Fruit fly (Drosophila melanogaster) whole organism, adult: ENCODE data around the gene PolA2.
A peak's percentile ranks its signal among the peaks of the same experiment; 100 is the strongest.

Experiments
- CG11617 ChIP-seq: fragments of 200-800 bp; sonication (Bioruptor generic); optimal IDR thresholded peaks from 2 replicates; lab custom pipeline; 2017; ENCODE audit warnings: mild to moderate bottlenecking, missing biosample characterization, missing genetic modification reagents, missing genetic modification characterization
- CG12768 ChIP-seq: fragments of 200-800 bp; sonication (Bioruptor generic); optimal IDR thresholded peaks from 2 replicates; lab custom pipeline; 2017; ENCODE audit warnings: missing biosample characterization, missing genetic modification characterization, mild to moderate bottlenecking, moderate library complexity, missing genetic modification reagents
- CG14711 ChIP-seq: fragments of 200-800 bp; sonication (Bioruptor generic); optimal IDR thresholded peaks from 2 replicates; lab custom pipeline; 2018; ENCODE audit warnings: missing biosample characterization, mild to moderate bottlenecking, missing genetic modification characterization, moderate library complexity
- CG1620 ChIP-seq: fragments of 200-800 bp; sonication (Bioruptor generic); optimal IDR thresholded peaks from 2 replicates; lab custom pipeline; 2016; ENCODE audit warnings: missing biosample characterization, missing genetic modification characterization
- CG33017 ChIP-seq: fragments of 200-800 bp; sonication (Bioruptor generic); optimal IDR thresholded peaks from 2 replicates; lab custom pipeline; 2018; ENCODE audit warnings: missing biosample characterization, mild to moderate bottlenecking, missing genetic modification characterization, moderate library complexity
- CG5204 ChIP-seq: fragments of 200-800 bp; sonication (Bioruptor generic); optimal IDR thresholded peaks from 2 replicates; lab custom pipeline; 2016; ENCODE audit warnings: missing biosample characterization, missing genetic modification characterization
- CG7045 ChIP-seq: fragments of 200-800 bp; sonication (Bioruptor generic); optimal IDR thresholded peaks from 2 replicates; lab custom pipeline; 2017; ENCODE audit warnings: missing biosample characterization, mild to moderate bottlenecking, missing genetic modification characterization
- CG7101 ChIP-seq: fragments of 200-800 bp; sonication (Bioruptor generic); optimal IDR thresholded peaks from 2 replicates; lab custom pipeline; 2018; ENCODE audit warnings: missing biosample characterization, mild to moderate bottlenecking, missing genetic modification characterization, moderate library complexity
- Clk ChIP-seq: fragments of 200-800 bp; sonication (Bioruptor generic); optimal IDR thresholded peaks from 2 replicates; lab custom pipeline; 2017; ENCODE audit warnings: missing biosample characterization, missing genetic modification characterization
- Crg-1 ChIP-seq: fragments of 200-800 bp; sonication (Bioruptor generic); optimal IDR thresholded peaks from 2 replicates; lab custom pipeline; 2016; ENCODE audit warnings: missing biosample characterization, missing genetic modification characterization
- Hr96 ChIP-seq: fragments of 200-800 bp; sonication (Bioruptor generic); optimal IDR thresholded peaks from 2 replicates; lab custom pipeline; 2016; ENCODE audit warnings: missing biosample characterization, missing genetic modification characterization
- Mnt ChIP-seq: fragments of 200-800 bp; sonication (Bioruptor generic); optimal IDR thresholded peaks from 2 replicates; lab custom pipeline; 2016; ENCODE audit warnings: missing biosample characterization, mild to moderate bottlenecking, missing genetic modification characterization
- bab1 ChIP-seq: fragments of 200-800 bp; sonication (Bioruptor generic); optimal IDR thresholded peaks from 3 replicates; lab custom pipeline; 2019; ENCODE audit warnings: missing biosample characterization, mild to moderate bottlenecking, missing genetic modification characterization, moderate library complexity
- cic ChIP-seq: fragments of 200-800 bp; sonication (Bioruptor generic); optimal IDR thresholded peaks from 2 replicates; lab custom pipeline; 2017; ENCODE audit warnings: missing biosample characterization, mild to moderate bottlenecking, missing genetic modification characterization, moderate library complexity
- cnc ChIP-seq, 2 experiments: fragments of >200 bp; optimal IDR thresholded peaks; 2 replicates each; lab custom pipeline; 2017
- kay ChIP-seq: fragments of 200-800 bp; sonication (Bioruptor generic); peaks from one replicate; lab custom pipeline; 2016; ENCODE audit warnings: missing biosample characterization, missing genetic modification characterization, borderline replicate concordance
- ovo ChIP-seq: fragments of 200-800 bp; sonication (Bioruptor generic); optimal IDR thresholded peaks from 2 replicates; lab custom pipeline; 2016; ENCODE audit warnings: missing biosample characterization, missing genetic modification characterization
- pad ChIP-seq: fragments of 200-800 bp; sonication (Bioruptor generic); optimal IDR thresholded peaks from 3 replicates; lab custom pipeline; 2017; ENCODE audit warnings: missing biosample characterization, missing genetic modification characterization, mild to moderate bottlenecking, moderate library complexity, missing genetic modification reagents
- tj ChIP-seq: fragments of 200-800 bp; sonication (Bioruptor generic); optimal IDR thresholded peaks from 3 replicates; lab custom pipeline; 2017; ENCODE audit warnings: missing biosample characterization, mild to moderate bottlenecking, missing genetic modification characterization, moderate library complexity
- toe ChIP-seq: fragments of 200-800 bp; sonication (Bioruptor generic); optimal IDR thresholded peaks from 2 replicates; lab custom pipeline; 2016; ENCODE audit warnings: missing biosample characterization, missing genetic modification characterization

PolA2 gene

DNA sequence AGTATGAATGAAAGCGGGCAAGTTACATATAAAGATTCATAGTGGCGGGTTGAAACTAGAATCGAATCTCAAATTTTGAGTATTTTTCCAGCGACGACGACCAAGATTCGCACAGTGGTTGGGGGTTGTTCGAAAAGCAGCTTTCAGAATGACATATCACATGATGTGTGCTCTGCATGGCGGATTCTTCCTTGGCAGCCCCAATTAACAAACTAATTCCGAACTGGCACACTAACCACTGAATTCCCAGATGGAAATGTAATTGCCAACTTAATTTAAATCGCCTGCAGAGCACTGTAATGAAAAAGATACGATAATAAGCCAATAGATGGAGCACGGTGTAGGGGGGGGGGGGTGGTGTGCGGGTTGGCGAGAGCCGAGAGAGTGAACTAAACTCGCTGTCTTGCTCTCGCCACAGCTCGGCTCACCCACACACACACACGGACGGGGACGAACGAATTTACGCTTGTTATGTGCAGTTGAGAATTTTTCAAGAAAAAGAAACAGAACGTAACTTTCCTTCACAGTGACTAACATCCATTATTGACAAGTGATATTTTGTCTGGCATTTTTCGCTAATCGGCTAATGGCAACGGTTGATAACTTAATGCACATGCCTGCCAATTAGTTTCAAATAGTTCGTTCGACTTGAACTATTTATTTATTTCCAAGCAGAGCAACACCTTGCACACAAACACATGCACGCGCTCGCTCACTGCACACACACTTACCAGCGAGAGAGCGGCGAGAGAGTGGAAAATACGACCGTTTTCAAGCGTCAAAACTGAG, 42.3 kb downstream of the PolA2 start:
- TF ChIP-seq pad (GFP tag; lab: Kevin White, UChicago) (peak; percentile 63), Mnt (GFP tag; lab: Kevin White, UChicago) (peak; percentile 70), CG7045 (GFP tag; lab: Kevin White, UChicago) (peak; percentile 81), Clk (GFP tag; lab: Kevin White, UChicago) (peak; percentile 70), ovo (GFP tag; lab: Kevin White, UChicago) (peak; percentile 19), tj (GFP tag; lab: Kevin White, UChicago) (peak; percentile 52), toe (GFP tag; lab: Kevin White, UChicago) (peak; percentile 58), CG7101 (tag; lab: Kevin White, UChicago) (peak; percentile 90), cnc (optimal IDR thresholded peaks at IDR 0.05; lab: Kevin White, UChicago) (no peak), Hr96 (peak; percentile 87), cic (GFP tag; lab: Kevin White, UChicago) (peak; percentile 96), CG11617 (GFP tag; lab: Kevin White, UChicago) (peak; percentile 74), kay (GFP tag; lab: Kevin White, UChicago) (no peak), CG14711 (tag; lab: Kevin White, UChicago) (peak; percentile 83), CG33017 (tag; lab: Kevin White, UChicago) (peak; percentile 92), Crg-1 (GFP tag; lab: Kevin White, UChicago) (peak; percentile 81), CG5204 (GFP tag; lab: Kevin White, UChicago) (peak; percentile 79), CG12768 (GFP tag; lab: Kevin White, UChicago) (peak; percentile 93), bab1 (GFP tag; lab: Kevin White, UChicago) (peak; percentile 81), CG1620 (GFP tag; lab: Kevin White, UChicago) (peak; percentile 47)

DNA sequence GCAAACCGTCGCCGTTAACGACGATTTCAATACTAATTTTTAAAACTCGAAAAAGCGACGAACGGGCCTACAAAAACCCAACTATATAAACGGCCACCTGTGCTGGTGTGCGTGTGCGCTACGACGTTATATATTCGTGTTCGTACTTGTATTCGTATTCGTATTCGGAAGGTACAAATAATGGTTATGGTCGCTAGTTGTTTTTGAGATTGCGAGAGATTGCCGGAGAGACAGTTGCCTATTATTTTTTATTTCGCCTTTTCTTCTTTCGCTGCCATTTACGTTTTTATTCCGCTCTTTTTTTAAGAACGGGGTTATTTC, 42.8 kb downstream of the PolA2 start:
- TF ChIP-seq CG14711 (tag; lab: Kevin White, UChicago): no peak
- TF ChIP-seq Hr96: peak; percentile 4
- TF ChIP-seq cic (GFP tag; lab: Kevin White, UChicago): peak; percentile 30
- peak; percentile 16 for TF ChIP-seq Mnt (GFP tag; lab: Kevin White, UChicago)
- no peak for TF ChIP-seq CG11617 (GFP tag; lab: Kevin White, UChicago)

dm6 chr3R:27282286-27282685, 43.3 kb downstream of the PolA2 start, which contains the start of gene mrt:
Gene mrt (minus strand): TSS chr3R:27282661.
- TF ChIP-seq CG7101 (tag; lab: Kevin White, UChicago) (peak; percentile 75), bab1 (GFP tag; lab: Kevin White, UChicago) (peak; percentile 74), kay (GFP tag; lab: Kevin White, UChicago) (no peak), Mnt (GFP tag; lab: Kevin White, UChicago) (peak; percentile 21), toe (GFP tag; lab: Kevin White, UChicago) (peak; percentile 76), pad (GFP tag; lab: Kevin White, UChicago) (peak; percentile 48), tj (GFP tag; lab: Kevin White, UChicago) (peak; percentile 62), ovo (GFP tag; lab: Kevin White, UChicago) (no peak), CG33017 (tag; lab: Kevin White, UChicago) (peak; percentile 78), CG5204 (GFP tag; lab: Kevin White, UChicago) (peak; percentile 84), CG1620 (GFP tag; lab: Kevin White, UChicago) (peak; percentile 67), CG11617 (GFP tag; lab: Kevin White, UChicago) (peak; percentile 85), Crg-1 (GFP tag; lab: Kevin White, UChicago) (peak; percentile 41), CG7045 (GFP tag; lab: Kevin White, UChicago) (peak; percentile 68), CG14711 (tag; lab: Kevin White, UChicago) (peak; percentile 72), Hr96 (peak; percentile 70), cnc (optimal IDR thresholded peaks at IDR 0.05; lab: Kevin White, UChicago) (no peak), CG12768 (GFP tag; lab: Kevin White, UChicago) (peak; percentile 51), Clk (GFP tag; lab: Kevin White, UChicago) (peak; percentile 59), cic (GFP tag; lab: Kevin White, UChicago) (no peak)

- TF ChIP-seq Mnt (GFP tag; lab: Kevin White, UChicago) (peak; percentile 54), Crg-1 (GFP tag; lab: Kevin White, UChicago) (no peak)
Measured at dm6 chr3R:27283645-27284044, 44.7 kb downstream of the PolA2 start, which contains the start of gene CG3368. Gene CG3368 (plus strand): TSS chr3R:27283780.

DNA sequence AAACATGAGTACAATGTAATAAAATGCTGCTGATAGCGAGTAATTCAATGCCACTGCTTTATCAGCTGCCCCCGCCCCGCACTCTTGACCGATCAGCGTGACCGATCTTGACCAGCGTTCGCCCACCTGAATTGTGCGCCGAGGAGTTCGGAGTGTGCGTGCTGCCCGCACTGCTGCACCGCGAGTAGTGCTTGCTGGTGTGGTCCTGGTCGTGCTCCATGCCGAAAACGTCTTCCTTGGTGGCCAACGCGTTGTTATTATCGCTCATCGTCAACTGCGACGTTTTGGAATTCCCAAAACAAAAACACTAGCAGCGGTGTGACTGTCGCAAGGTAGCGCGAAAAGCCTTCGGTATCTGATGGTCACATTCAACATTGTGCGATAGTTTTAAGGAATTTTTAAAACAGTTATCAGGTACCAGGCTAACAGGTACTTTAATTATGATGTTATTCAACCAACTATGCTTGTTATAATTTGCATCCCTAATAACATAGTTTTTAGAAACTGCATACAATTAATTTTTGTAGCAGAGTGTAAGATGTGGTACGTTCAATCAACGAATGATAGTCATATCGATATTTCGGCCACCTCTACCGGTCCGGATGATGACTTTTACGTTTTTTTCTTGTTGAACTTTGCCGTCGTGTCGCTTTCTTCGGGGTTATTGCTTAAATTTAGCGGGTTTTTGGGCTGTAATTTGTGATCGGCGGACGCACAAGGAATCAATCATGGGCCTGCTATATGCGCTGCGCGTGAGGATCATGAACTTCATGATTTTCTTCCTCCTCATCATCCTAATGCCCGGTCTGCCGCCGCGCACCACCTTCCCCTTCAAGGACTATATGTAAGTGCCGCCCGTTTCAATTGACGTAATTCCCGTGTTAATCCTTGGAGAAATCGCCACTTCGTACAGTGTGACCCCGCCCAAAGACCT, 49.5 kb downstream of the PolA2 start, which contains the start of the genes bigmax and Hmu:
Gene bigmax, minus strand, starts transcription at position 325 of the 934 bp plus-strand sequence.
Gene Hmu, plus strand, starts transcription at position 568 of the 934 bp plus-strand sequence.
- TF ChIP-seq CG7045 (GFP tag; lab: Kevin White, UChicago) (peak; percentile 79), cnc (optimal IDR thresholded peaks at IDR 0.05; lab: Kevin White, UChicago) (peak in 1 of 2 experiments; percentile 72), CG33017 (tag; lab: Kevin White, UChicago) (peak; percentile 50), ovo (GFP tag; lab: Kevin White, UChicago) (no peak), CG14711 (tag; lab: Kevin White, UChicago) (peak; percentile 73), toe (GFP tag; lab: Kevin White, UChicago) (peak; percentile 89), Hr96 (peak; percentile 77), Clk (GFP tag; lab: Kevin White, UChicago) (peak; percentile 70), CG5204 (GFP tag; lab: Kevin White, UChicago) (peak; percentile 74), CG11617 (GFP tag; lab: Kevin White, UChicago) (peak; percentile 71), cic (GFP tag; lab: Kevin White, UChicago) (peak; percentile 78), bab1 (GFP tag; lab: Kevin White, UChicago) (peak; percentile 80), kay (GFP tag; lab: Kevin White, UChicago) (no peak), CG7101 (tag; lab: Kevin White, UChicago) (peak; percentile 78), Crg-1 (GFP tag; lab: Kevin White, UChicago) (peak; percentile 71), CG12768 (GFP tag; lab: Kevin White, UChicago) (peak; percentile 34), Mnt (GFP tag; lab: Kevin White, UChicago) (peak; percentile 83), tj (GFP tag; lab: Kevin White, UChicago) (peak; percentile 96), CG1620 (GFP tag; lab: Kevin White, UChicago) (peak; percentile 81), pad (GFP tag; lab: Kevin White, UChicago) (peak; percentile 56)
